Fruit fly (Drosophila melanogaster): ENCODE results near the gene CG33494.

Gene CG33494

DNA sequence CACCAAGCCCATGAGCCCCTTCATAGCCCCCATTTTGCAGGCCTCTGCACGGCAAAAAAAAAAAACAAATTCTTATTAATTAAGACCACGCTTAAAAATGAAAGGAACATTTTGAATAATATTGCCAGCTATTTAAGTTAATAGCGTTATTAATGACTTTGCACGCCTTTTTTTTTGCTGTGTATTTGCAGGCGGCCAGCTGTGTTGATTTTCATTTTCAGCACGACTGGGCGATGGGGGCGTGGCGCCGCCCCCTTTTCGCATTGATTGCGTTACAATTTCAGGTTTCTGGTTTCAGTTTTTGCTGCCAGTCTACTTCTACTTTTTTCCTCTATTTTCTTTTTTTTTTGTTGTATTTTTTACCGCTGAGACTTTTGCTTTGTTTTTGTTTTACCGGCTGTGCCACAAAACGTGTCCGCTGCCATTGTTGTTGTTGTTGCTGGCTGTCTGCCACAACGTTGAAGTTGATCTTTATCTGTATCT, 37.0 kb upstream of the CG33494 start (continued):
- TF ChIP-seq sug (tag; optimal IDR thresholded peaks at IDR 0.05) (no peak), CG11093 (GFP tag; IDR thresholded peaks at IDR 0.05) (no peak), Dref (GFP tag; IDR thresholded peaks at IDR 0.05) (no peak), emc (GFP tag; optimal IDR thresholded peaks at IDR 0.05) (no peak), CG10543 (GFP tag; optimal IDR thresholded peaks at IDR 0.05) (no peak), NFAT (GFP tag; IDR thresholded peaks at IDR 0.05) (no peak), CG6175 (GFP tag; IDR thresholded peaks at IDR 0.05) (peak; percentile 52; the same call in 1 of the 3 replicates), Spps (tag; optimal IDR thresholded peaks at IDR 0.05) (no peak), bowl (GFP tag; IDR thresholded peaks at IDR 0.05) (no peak), kah (GFP tag; optimal IDR thresholded peaks at IDR 0.05) (no peak), cwo (GFP tag; optimal IDR thresholded peaks at IDR 0.05) (peak; percentile 15), CG3995 (GFP tag; optimal IDR thresholded peaks at IDR 0.05) (no peak), CG3163 (GFP tag; optimal IDR thresholded peaks at IDR 0.05) (no peak), slou (GFP tag; optimal IDR thresholded peaks at IDR 0.05) (no peak), Xbp1 (GFP tag; optimal IDR thresholded peaks at IDR 0.05) (peak; percentile 37), CG10979 (tag; optimal IDR thresholded peaks at IDR 0.05) (no peak), CG7745 (tag; optimal IDR thresholded peaks at IDR 0.05) (no peak), Doc2 (GFP tag; IDR thresholded peaks at IDR 0.05) (no peak), Stat92E (GFP tag; optimal IDR thresholded peaks at IDR 0.05) (no peak), HLHmδ (GFP tag; optimal IDR thresholded peaks at IDR 0.05) (no peak), stc (GFP tag; IDR thresholded peaks at IDR 0.05) (0 out of 2 replicates have a peak, but pooled peaks have one; percentile 26), CG9932 (GFP tag; IDR thresholded peaks at IDR 0.05) (peak; percentile 27; the same call in 1 of the 2 replicates), corto (GFP tag; optimal IDR thresholded peaks at IDR 0.05) (peak; percentile 20), CG3065 (GFP tag; optimal IDR thresholded peaks at IDR 0.05) (no peak), bbx (GFP tag; IDR thresholded peaks at IDR 0.05; ENCODE audit: partially characterized antibody) (no peak), CG2120 (GFP tag; optimal IDR thresholded peaks at IDR 0.05) (peak; percentile 3), mirr (GFP tag; optimal IDR thresholded peaks at IDR 0.05) (no peak), ewg (GFP tag; optimal IDR thresholded peaks at IDR 0.05) (no peak), lola (GFP tag; optimal IDR thresholded peaks at IDR 0.05) (no peak), az2 (GFP tag; optimal IDR thresholded peaks at IDR 0.05) (no peak), Fer3 (tag; optimal IDR thresholded peaks at IDR 0.05) (peak; percentile 9), Mad (GFP tag; optimal IDR thresholded peaks at IDR 0.05) (no peak), CG2889 (GFP tag; IDR thresholded peaks at IDR 0.05) (no peak), CG10267 (tag; optimal IDR thresholded peaks at IDR 0.05) (no peak), CG4360 (GFP tag; IDR thresholded peaks at IDR 0.05) (peak; percentile 49; the same call in 1 of the 2 replicates), Tbp (GFP tag; optimal IDR thresholded peaks at IDR 0.05) (no peak), CG18619 (GFP tag; optimal IDR thresholded peaks at IDR 0.05) (no peak), eyg (GFP tag; optimal IDR thresholded peaks at IDR 0.05) (no peak), CHES-1-like (GFP tag; optimal IDR thresholded peaks at IDR 0.05) (no peak), sens-2 (GFP tag; IDR thresholded peaks at IDR 0.05) (no peak), shn (GFP tag; optimal IDR thresholded peaks at IDR 0.05) (no peak), YL-1 (GFP tag; optimal IDR thresholded peaks at IDR 0.05) (no peak), Sry-δ (GFP tag; optimal IDR thresholded peaks at IDR 0.05) (peak; percentile 5), CG14014 (GFP tag; IDR thresholded peaks at IDR 0.05) (no peak), CG6791 (GFP tag; IDR thresholded peaks at IDR 0.05; ENCODE audit: partially characterized antibody) (no peak), br (optimal IDR thresholded peaks at IDR 0.05) (no peak), CG11696 (GFP tag; IDR thresholded peaks at IDR 0.05) (peak; percentile 45; the same call in 1 of the 2 replicates), gcm2 (GFP tag; optimal IDR thresholded peaks at IDR 0.05) (no peak), esg (GFP tag; conservative IDR thresholded peaks at IDR 0.05) (no peak), CG1603 (tag; optimal IDR thresholded peaks at IDR 0.05) (peak; percentile 4), CrebB (tag; optimal IDR thresholded peaks at IDR 0.05) (no peak)
